Worm (Caenorhabditis elegans): ENCODE data around the gene set-30.
A peak's percentile ranks its signal among the peaks of the same experiment; 100 is the strongest.

Gene set-30

DNA sequence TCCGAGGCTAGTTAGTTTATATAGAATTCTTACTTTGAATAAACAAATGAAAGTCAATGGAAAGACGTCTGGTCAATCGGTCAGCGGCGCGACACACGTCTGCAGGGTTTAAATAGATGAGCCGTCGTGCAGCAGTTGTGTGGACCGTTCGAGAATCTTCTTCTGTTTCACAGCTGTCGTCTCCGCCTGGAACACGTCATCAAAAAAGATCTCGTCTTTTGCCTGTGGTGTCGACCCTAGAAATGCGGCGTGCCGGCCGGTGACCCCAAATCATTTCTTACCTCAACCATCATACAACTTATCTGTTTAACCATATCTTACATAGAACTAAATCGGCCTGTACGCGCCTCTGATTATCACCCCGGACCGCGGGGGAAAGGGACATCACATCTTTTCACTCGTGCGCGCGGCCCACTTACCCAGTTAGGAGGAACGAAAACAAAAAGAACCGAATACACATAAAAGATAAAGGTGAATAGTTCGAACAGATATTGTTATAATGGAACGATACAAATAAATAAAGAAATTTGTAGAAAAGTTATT, 27.0 kb upstream of the set-30 start (continued):
- TF ChIP-seq ceh-62 (tag; optimal IDR thresholded peaks at IDR 0.05): no peak
- TF ChIP-seq hlh-30 (tag; optimal IDR thresholded peaks at IDR 0.05; ENCODE audit: insufficient read depth): peak; percentile 42
- TF ChIP-seq nhr-41 (GFP tag; IDR thresholded peaks at IDR 0.05): no peak
- peak in 1 of 2 experiments; percentile 93 for TF ChIP-seq unc-62 (GFP tag; optimal IDR thresholded peaks at IDR 0.05 in 1 of 2)
- TF ChIP-seq unc-62 (tag; optimal IDR thresholded peaks at IDR 0.05): no peak
- TF ChIP-seq mxl-3 (GFP tag; optimal IDR thresholded peaks at IDR 0.05): peak; percentile 12
- TF ChIP-seq ZK337.2 (GFP tag; IDR thresholded peaks at IDR 0.05): no peak
- no peak for TF ChIP-seq zip-2 (tag; optimal IDR thresholded peaks at IDR 0.05)
- TF ChIP-seq daf-8 (GFP tag; IDR thresholded peaks at IDR 0.05): no peak
- TF ChIP-seq snpc-1.2 (GFP tag; IDR thresholded peaks at IDR 0.05): no peak
- no peak for TF ChIP-seq rbr-2 (tag; optimal IDR thresholded peaks at IDR 0.05)

DNA sequence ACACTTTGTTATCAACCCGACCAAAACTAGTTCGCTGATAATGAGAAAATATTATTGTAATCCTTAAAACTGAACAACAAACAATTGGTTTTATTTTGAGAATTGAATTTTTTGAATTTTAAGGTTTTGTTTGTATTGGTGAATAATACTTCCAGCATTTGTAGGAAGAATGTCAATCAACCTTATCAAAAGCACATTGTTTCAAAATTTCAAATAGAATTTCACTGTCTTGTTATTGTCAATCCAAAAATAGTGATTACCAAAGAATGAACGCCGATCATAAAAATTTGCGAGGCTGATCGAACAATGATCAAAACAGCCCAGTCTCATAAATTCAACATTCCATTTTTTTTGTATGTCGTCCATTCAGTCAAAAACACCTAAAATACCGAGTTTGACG, 24.6 kb upstream of the set-30 start:
- TF ChIP-seq dmd-6 (GFP tag; IDR thresholded peaks at IDR 0.05) (peak; percentile 86), dmd-8 (GFP tag; IDR thresholded peaks at IDR 0.05) (no peak), unc-130 (GFP tag; optimal IDR thresholded peaks at IDR 0.05) (no peak), ceh-20 (GFP tag; IDR thresholded peaks at IDR 0.05) (no peak), ztf-7 (tag; optimal IDR thresholded peaks at IDR 0.05) (no peak), ztf-11 (tag; optimal IDR thresholded peaks at IDR 0.05) (no peak), zip-2 (tag; optimal IDR thresholded peaks at IDR 0.05) (no peak), daf-19 (GFP tag; conservative IDR thresholded peaks at IDR 0.05) (no peak), php-3 (GFP tag; IDR thresholded peaks at IDR 0.05) (peak; percentile 63), Y105C5A.15 (GFP tag; IDR thresholded peaks at IDR 0.05) (no peak), nhr-42 (GFP tag; IDR thresholded peaks at IDR 0.05) (no peak), hlh-11 (tag; optimal IDR thresholded peaks at IDR 0.05) (peak; percentile 28), zag-1 (tag; optimal IDR thresholded peaks at IDR 0.05) (no peak), ama-1 (optimal IDR thresholded peaks at IDR 0.05) (no peak), aha-1 (tag) (peak; percentile 33), zip-11 (GFP tag; IDR thresholded peaks at IDR 0.05) (no peak), tra-1 (GFP tag; IDR thresholded peaks at IDR 0.05) (peak; percentile 80), daf-16 (GFP tag; optimal IDR thresholded peaks at IDR 0.05) (no peak), daf-16 (tag; optimal IDR thresholded peaks at IDR 0.05) (peak; percentile 69), D1046.2 (GFP tag; IDR thresholded peaks at IDR 0.05) (no peak), skn-1 (tag; optimal IDR thresholded peaks at IDR 0.05) (no peak), dve-1 (tag; optimal IDR thresholded peaks at IDR 0.05; ENCODE audit: insufficient read depth) (peak; percentile 77)

DNA sequence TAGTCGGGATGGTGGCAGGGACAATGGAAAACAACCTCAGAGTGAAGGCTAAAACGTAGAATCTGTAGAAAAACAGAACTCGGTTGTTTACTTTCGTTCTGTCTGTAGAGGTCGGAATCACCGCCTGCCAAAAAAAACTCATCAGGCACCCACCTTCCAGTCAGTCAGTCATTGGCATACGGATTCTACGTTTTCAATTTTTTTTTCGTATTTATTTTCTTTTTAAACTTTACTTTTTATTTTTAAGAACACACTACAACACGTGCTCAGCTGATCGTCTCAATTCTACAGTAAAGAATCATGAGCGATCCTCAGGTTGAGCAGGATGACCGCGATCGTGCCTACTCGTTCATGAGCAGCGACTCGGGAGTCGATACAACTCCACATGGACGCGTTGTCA, 22.5 kb upstream of the set-30 start, which contains the start of gene lfi-1:
Gene lfi-1 (plus strand): TSS at position 301 of the 400 bp plus-strand sequence.
- TF ChIP-seq duxl-1 (tag; optimal IDR thresholded peaks at IDR 0.05; ENCODE audit: poor library complexity): no peak
- TF ChIP-seq skn-1 (tag; optimal IDR thresholded peaks at IDR 0.05): no peak
- no peak for TF ChIP-seq F10B5.3 (tag; optimal IDR thresholded peaks at IDR 0.05)
- TF ChIP-seq ceh-32 (tag; optimal IDR thresholded peaks at IDR 0.05; ENCODE audit: poor library complexity): no peak
- no peak for TF ChIP-seq zfp-2 (tag; optimal IDR thresholded peaks at IDR 0.05)
- no peak for TF ChIP-seq ama-1 (optimal IDR thresholded peaks at IDR 0.05)
- no peak for TF ChIP-seq dmd-8 (GFP tag; IDR thresholded peaks at IDR 0.05)
- TF ChIP-seq hlh-30 (tag; optimal IDR thresholded peaks at IDR 0.05; ENCODE audit: insufficient read depth): no peak
- no peak for TF ChIP-seq arid-1 (GFP tag; conservative IDR thresholded peaks at IDR 0.05)
- TF ChIP-seq spr-1 (tag; optimal IDR thresholded peaks at IDR 0.05): no peak
- TF ChIP-seq attf-4 (tag; optimal IDR thresholded peaks at IDR 0.05): no peak
- TF ChIP-seq mes-2 (tag; optimal IDR thresholded peaks at IDR 0.05; ENCODE audit: poor library complexity, severe bottlenecking): no peak
- no peak for TF ChIP-seq mxl-3 (GFP tag; optimal IDR thresholded peaks at IDR 0.05)

All from whole organism, L4 larva.